Worm (Caenorhabditis elegans): ENCODE results near the gene F44E2.9.

DNA sequence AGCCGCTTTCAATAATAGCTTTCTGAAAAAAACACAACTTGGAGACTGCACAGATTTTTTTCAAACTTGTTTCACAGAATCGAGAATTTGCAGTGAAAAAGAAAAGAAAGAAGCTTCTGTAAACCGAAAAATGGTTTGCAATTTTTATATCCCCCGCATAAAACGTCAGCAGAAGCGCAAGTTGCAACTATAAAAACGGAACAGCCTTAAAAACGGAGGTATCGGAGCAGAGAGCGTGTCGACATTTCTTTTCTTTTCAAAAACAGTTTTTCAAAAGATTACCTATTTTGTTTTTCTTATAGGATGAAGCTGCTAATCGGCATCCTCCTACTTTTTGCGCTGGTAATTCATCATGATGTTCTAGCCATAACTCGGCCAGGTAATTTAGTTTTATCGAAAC, 1.6 kb upstream of the F44E2.9 start, which contains the start of gene plg-1:
- TF ChIP-seq eor-1 (tag; optimal IDR thresholded peaks at IDR 0.05) (no peak), pqm-1 (tag; optimal IDR thresholded peaks at IDR 0.05) (no peak), unc-62 (GFP tag; optimal IDR thresholded peaks at IDR 0.05) (no peak), nfya-1 (tag; optimal IDR thresholded peaks at IDR 0.05; ENCODE audit: insufficient read depth) (no peak), ztf-4 (tag; optimal IDR thresholded peaks at IDR 0.05) (no peak), elt-1 (tag; optimal IDR thresholded peaks at IDR 0.05) (no peak), pha-4 (tag; optimal IDR thresholded peaks at IDR 0.05) (no peak), snpc-4 (tag; optimal IDR thresholded peaks at IDR 0.05) (no peak), fkh-10 (GFP tag; optimal IDR thresholded peaks at IDR 0.05) (no peak), ztf-11 (tag; optimal IDR thresholded peaks at IDR 0.05) (no peak), egl-27 (tag; optimal IDR thresholded peaks at IDR 0.05) (no peak), nhr-23 (tag; optimal IDR thresholded peaks at IDR 0.05) (no peak)

Data from whole organism, L3 larva.